Worm (Caenorhabditis elegans) whole organism, L3 larva: ENCODE data around the gene cest-9.1.

Experiments used
- ZK546.5 ChIP-seq: sonication (generic microtip); optimal IDR thresholded peaks from 2 replicates; lab custom pipeline; 2017; ENCODE audit warnings: missing biosample characterization, missing genetic modification characterization
- ceh-82 ChIP-seq: fragments of 150-350 bp; optimal IDR thresholded peaks from 2 replicates; lab custom pipeline; 2014; ENCODE audit warnings: missing biosample characterization, missing genetic modification characterization
- egl-27 ChIP-seq: sonication (generic microtip); optimal IDR thresholded peaks from 4 replicates; lab custom pipeline; 2017; ENCODE audit warnings: missing biosample characterization, missing genetic modification reagents, missing genetic modification characterization
- fos-1 ChIP-seq: fragments of 150-350 bp; optimal IDR thresholded peaks from 2 replicates; lab custom pipeline; 2014; ENCODE audit warnings: missing biosample characterization, missing genetic modification characterization
- mdl-1 ChIP-seq: fragments of 150-350 bp; optimal IDR thresholded peaks from 2 replicates; lab custom pipeline; 2014; ENCODE audit warnings: missing biosample characterization, missing genetic modification characterization
- nhr-12 ChIP-seq: fragments of 150-350 bp; optimal IDR thresholded peaks from 2 replicates; lab custom pipeline; 2014; ENCODE audit warnings: missing biosample characterization, missing genetic modification characterization
- nhr-25 ChIP-seq: sonication (generic microtip); optimal IDR thresholded peaks from 2 replicates; lab custom pipeline; 2017; ENCODE audit warnings: missing biosample characterization, missing genetic modification characterization
- nhr-28 ChIP-seq: fragments of 150-350 bp; optimal IDR thresholded peaks from 2 replicates; lab custom pipeline; 2014; ENCODE audit warnings: missing biosample characterization, missing genetic modification characterization
- nhr-43 ChIP-seq: sonication (generic microtip); optimal IDR thresholded peaks from 2 replicates; lab custom pipeline; 2016; ENCODE audit warnings: mild to moderate bottlenecking, missing genetic modification characterization, missing compliant biosample characterization; ENCODE audit not compliant: poor library complexity, severe bottlenecking
- nhr-67 ChIP-seq: fragments of 150-350 bp; optimal IDR thresholded peaks from 2 replicates; lab custom pipeline; 2014; ENCODE audit warnings: missing biosample characterization, missing genetic modification characterization
- nhr-76 ChIP-seq: fragments of 150-350 bp; sonication (generic microtip); optimal IDR thresholded peaks from 5 replicates; lab custom pipeline; 2014; ENCODE audit warnings: missing biosample characterization, missing genetic modification characterization
- pha-4 ChIP-seq: fragments of 150-350 bp; optimal IDR thresholded peaks from 2 replicates; lab custom pipeline; 2014; ENCODE audit warnings: missing biosample characterization, missing genetic modification reagents, missing genetic modification characterization
- sea-2 ChIP-seq: fragments of 150-350 bp; sonication (generic microtip); optimal IDR thresholded peaks from 4 replicates; lab custom pipeline; 2014; ENCODE audit warnings: missing biosample characterization, missing genetic modification reagents, missing genetic modification characterization
- zag-1 ChIP-seq: fragments of 150-350 bp; optimal IDR thresholded peaks from 2 replicates; lab custom pipeline; 2014; ENCODE audit warnings: missing biosample characterization, missing genetic modification characterization

The cest-9.1 gene

ce11 chrX:12273870-12274269 lies 47.9 kb downstream of the cest-9.1 start, which contains the start of gene H19J13.2:
H19J13.2 (minus strand) TSS chrX:12273970.
- TF ChIP-seq nhr-28 (tag; lab: Kevin White, UChicago) (no peak), pha-4 (tag; lab: Kevin White, UChicago) (no peak), nhr-43 (no peak), nhr-67 (tag; lab: Kevin White, UChicago) (no peak), nhr-76 (no peak), zag-1 (no peak), mdl-1 (tag; lab: Kevin White, UChicago) (no peak), sea-2 (GFP tag; lab: Kevin White, UChicago) (no peak), fos-1 (tag; lab: Kevin White, UChicago) (no peak), ZK546.5 (tag; lab: Kevin White, UChicago) (no peak), nhr-12 (no peak)

- TF ChIP-seq nhr-28 (tag; lab: Kevin White, UChicago) (no peak), egl-27 (tag; lab: Kevin White, UChicago) (no peak), ceh-82 (tag; lab: Kevin White, UChicago) (no peak), nhr-25 (tag; lab: Kevin White, UChicago) (no peak)
Observed at ce11 chrX:12275577-12275976, 49.6 kb downstream of the cest-9.1 start, which contains the start of gene C04B4.6. C04B4.6 (minus strand) TSS chrX:12275677.
